Fruit fly (Drosophila melanogaster) whole organism, embryonic: ENCODE measurements around the gene CG18675.

Experiments
- ATbp ChIP-seq: fragments of 200-800 bp; sonication (Bioruptor generic); optimal IDR thresholded peaks from 2 replicates; lab custom pipeline; 2017; ENCODE audit warnings: missing biosample characterization, mild to moderate bottlenecking, missing genetic modification characterization, missing genetic modification reagents
- BtbVII ChIP-seq: fragments of 200-800 bp; sonication (Bioruptor generic); optimal IDR thresholded peaks from 3 replicates; lab custom pipeline; 2017; ENCODE audit warnings: missing biosample characterization, mild to moderate bottlenecking, missing genetic modification characterization
- CG10959 ChIP-seq: fragments of 200-800 bp; sonication (Bioruptor generic); IDR thresholded peaks from 2 replicates; pipeline ENCODE4 v1.3.6; 2022; ENCODE audit warnings: missing biosample characterization, missing genetic modification characterization
- CG17829 ChIP-seq: fragments of 200-800 bp; optimal IDR thresholded peaks from 2 replicates; lab custom pipeline; 2019; ENCODE audit warnings: missing biosample characterization, mild to moderate bottlenecking, missing genetic modification characterization, moderate library complexity
- CG2199 ChIP-seq: fragments of 200-800 bp; sonication (Bioruptor generic); IDR thresholded peaks from 3 replicates; pipeline ENCODE4 v1.3.6; 2022; ENCODE audit warnings: missing biosample characterization, missing genetic modification characterization
- CG34376 ChIP-seq: fragments of 200-800 bp; sonication (Bioruptor generic); optimal IDR thresholded peaks from 2 replicates; lab custom pipeline; 2018; ENCODE audit warnings: missing biosample characterization, mild to moderate bottlenecking, missing genetic modification characterization
- CG6654 ChIP-seq: fragments of 200-800 bp; sonication (Bioruptor generic); optimal IDR thresholded peaks from 2 replicates; lab custom pipeline; 2017; ENCODE audit warnings: missing biosample characterization, mild to moderate bottlenecking, missing genetic modification characterization
- CG6813 ChIP-seq: fragments of 200-800 bp; sonication (Bioruptor generic); optimal IDR thresholded peaks from 2 replicates; lab custom pipeline; 2017; ENCODE audit warnings: missing biosample characterization, missing genetic modification characterization, mild to moderate bottlenecking, moderate library complexity, missing genetic modification reagents
- CG6854 ChIP-seq: fragments of 200-800 bp; sonication (Bioruptor generic); optimal IDR thresholded peaks from 3 replicates; lab custom pipeline; 2017; ENCODE audit warnings: missing biosample characterization, mild to moderate bottlenecking, missing genetic modification characterization
- CG7839 ChIP-seq: fragments of 200-800 bp; sonication (Bioruptor generic); optimal IDR thresholded peaks from 3 replicates; lab custom pipeline; 2018; ENCODE audit warnings: missing biosample characterization, mild to moderate bottlenecking, missing genetic modification characterization, moderate library complexity
- CG7987 ChIP-seq: fragments of 200-800 bp; sonication (Bioruptor generic); optimal IDR thresholded peaks from 2 replicates; lab custom pipeline; 2018; ENCODE audit warnings: missing biosample characterization, mild to moderate bottlenecking, missing genetic modification characterization, moderate library complexity
- CG9727 ChIP-seq: fragments of 200-800 bp; sonication (Bioruptor generic); optimal IDR thresholded peaks from 3 replicates; lab custom pipeline; 2017; ENCODE audit warnings: missing biosample characterization, mild to moderate bottlenecking, missing genetic modification characterization
- Deaf1 ChIP-seq: fragments of 200-800 bp; optimal IDR thresholded peaks from 3 replicates; lab custom pipeline; 2019; ENCODE audit warnings: missing biosample characterization, mild to moderate bottlenecking, missing genetic modification characterization, moderate library complexity
- Dfd ChIP-seq, 2 experiments: fragments of >200 bp; optimal IDR thresholded peaks; 2 replicates each; lab custom pipeline; 2017; ENCODE audit warnings: missing biosample characterization in 2 of 2, missing genetic modification characterization in 2 of 2
- Dll ChIP-seq: fragments of 200-800 bp; sonication (Bioruptor generic); IDR thresholded peaks from 4 replicates; pipeline ENCODE4 v1.3.6; 2022; ENCODE audit warnings: missing biosample characterization, missing genetic modification characterization; ENCODE audit not compliant: partially characterized antibody
- ERR ChIP-seq: fragments of 200-800 bp; sonication (Bioruptor generic); optimal IDR thresholded peaks from 2 replicates; lab custom pipeline; 2016; ENCODE audit warnings: missing biosample characterization, missing genetic modification characterization
- GATAe ChIP-seq: fragments of 200-800 bp; sonication (Bioruptor generic); conservative IDR thresholded peaks from 2 replicates; pipeline ENCODE4 v1.3.6; 2022; ENCODE audit warnings: missing biosample characterization, missing genetic modification characterization
- HLH4C ChIP-seq: fragments of 200-800 bp; sonication (Bioruptor generic); IDR thresholded peaks from 3 replicates; pipeline ENCODE4 v1.3.6; 2022; ENCODE audit warnings: missing biosample characterization, missing genetic modification characterization; ENCODE audit not compliant: partially characterized antibody
- HLHmδ ChIP-seq: fragments of 200-800 bp; sonication (Bioruptor generic); optimal IDR thresholded peaks from 2 replicates; lab custom pipeline; 2018; ENCODE audit warnings: missing biosample characterization, mild to moderate bottlenecking, missing genetic modification characterization, moderate library complexity
- HmgD ChIP-seq: fragments of 200-800 bp; sonication (Bioruptor generic); optimal IDR thresholded peaks from 3 replicates; lab custom pipeline; 2016; ENCODE audit warnings: missing biosample characterization, missing genetic modification characterization
- HmgZ ChIP-seq: fragments of 200-800 bp; sonication (Bioruptor generic); optimal IDR thresholded peaks from 2 replicates; lab custom pipeline; 2018; ENCODE audit warnings: missing biosample characterization, mild to moderate bottlenecking, missing genetic modification characterization
- Hr78 ChIP-seq, 2 experiments: fragments of 200-800 bp in 1 of 2; fragments of >200 bp in 1 of 2; sonication (Bioruptor generic) in 1 of 2; optimal IDR thresholded peaks; 2 replicates each; lab custom pipeline; 2017 to 2019; ENCODE audit warnings: missing biosample characterization in 2 of 2, missing genetic modification characterization in 2 of 2, mild to moderate bottlenecking in 1 of 2, moderate library complexity in 1 of 2
- Kr ChIP-seq: fragments of 200-800 bp; sonication (Bioruptor generic); optimal IDR thresholded peaks from 2 replicates; lab custom pipeline; 2017; ENCODE audit warnings: missing biosample characterization, mild to moderate bottlenecking, missing genetic modification characterization
- MTF-1 ChIP-seq: fragments of 200-800 bp; sonication (Bioruptor generic); optimal IDR thresholded peaks from 2 replicates; lab custom pipeline; 2018; ENCODE audit warnings: missing biosample characterization, mild to moderate bottlenecking, missing genetic modification characterization, borderline replicate concordance
- Med ChIP-seq: fragments of 200-800 bp; sonication (Bioruptor generic); peaks from one replicate; lab custom pipeline; 2016; ENCODE audit warnings: missing biosample characterization, missing genetic modification characterization, mild to moderate bottlenecking, inconsistent platforms, moderate library complexity
- Pdp1 ChIP-seq, 2 experiments: fragments of 200-800 bp; sonication (Bioruptor generic); optimal IDR thresholded peaks; 3 replicates each; lab custom pipeline; 2016; ENCODE audit warnings: missing biosample characterization in 2 of 2, missing genetic modification characterization in 2 of 2, mild to moderate bottlenecking in 1 of 2, moderate library complexity in 1 of 2
- ac ChIP-seq: fragments of 200-800 bp; sonication (Bioruptor generic); optimal IDR thresholded peaks from 3 replicates; lab custom pipeline; 2017; ENCODE audit warnings: missing biosample characterization, mild to moderate bottlenecking, missing genetic modification characterization
- ara ChIP-seq: fragments of 200-800 bp; sonication (Bioruptor generic); IDR thresholded peaks from 2 replicates; pipeline ENCODE4 v1.3.6; 2022; ENCODE audit warnings: missing biosample characterization, missing genetic modification characterization
- chinmo ChIP-seq: fragments of 200-800 bp; sonication (Bioruptor generic); IDR thresholded peaks from 4 replicates; pipeline ENCODE4 v1.3.6; 2022; ENCODE audit warnings: missing biosample characterization, missing genetic modification characterization; ENCODE audit not compliant: partially characterized antibody
- ci ChIP-seq: fragments of 200-800 bp; sonication (Bioruptor generic); IDR thresholded peaks from 3 replicates; pipeline ENCODE4 v1.3.6; 2022; ENCODE audit warnings: missing biosample characterization, missing genetic modification characterization
- croc ChIP-seq: fragments of 200-800 bp; sonication (Bioruptor generic); conservative IDR thresholded peaks from 3 replicates; pipeline ENCODE4 v1.3.6; 2022; ENCODE audit warnings: missing biosample characterization, missing genetic modification characterization
- crol ChIP-seq: fragments of 200-800 bp; sonication (Bioruptor generic); IDR thresholded peaks from 2 replicates; pipeline ENCODE4 v1.3.6; 2022; ENCODE audit warnings: missing biosample characterization, missing genetic modification characterization
- eve ChIP-seq, 2 experiments: fragments of >200 bp; optimal IDR thresholded peaks; 2 replicates each; lab custom pipeline; 2017; ENCODE audit warnings: missing biosample characterization in 2 of 2, missing genetic modification characterization in 2 of 2
- fd64A ChIP-seq: fragments of 200-800 bp; sonication (Bioruptor generic); optimal IDR thresholded peaks from 3 replicates; lab custom pipeline; 2018; ENCODE audit warnings: missing biosample characterization, mild to moderate bottlenecking, missing genetic modification characterization
- ftz-f1 ChIP-seq: fragments of 200-800 bp; sonication (Bioruptor generic); optimal IDR thresholded peaks from 2 replicates; lab custom pipeline; 2016; ENCODE audit warnings: missing biosample characterization, missing genetic modification characterization
- grn ChIP-seq: fragments of 200-800 bp; sonication (Bioruptor generic); optimal IDR thresholded peaks from 3 replicates; lab custom pipeline; 2017; ENCODE audit warnings: missing biosample characterization, missing genetic modification characterization
- gt ChIP-seq: fragments of 200-800 bp; sonication (Bioruptor generic); IDR thresholded peaks from 2 replicates; pipeline ENCODE4 v1.3.6; 2022; ENCODE audit warnings: missing biosample characterization, missing genetic modification characterization
- hkb ChIP-seq, 2 experiments: fragments of 200-800 bp in 1 of 2; fragments of >200 bp in 1 of 2; sonication (Bioruptor generic) in 1 of 2; IDR thresholded peaks in 1 of 2; optimal IDR thresholded peaks in 1 of 2; 2 replicates each; pipeline versions ENCODE4 v1.3.6 to Lab custom; 2017 to 2022; ENCODE audit warnings: missing biosample characterization in 1 of 2, missing genetic modification characterization in 1 of 2
- kay ChIP-seq: fragments of 200-800 bp; sonication (Bioruptor generic); optimal IDR thresholded peaks from 2 replicates; lab custom pipeline; 2016; ENCODE audit warnings: missing biosample characterization, missing genetic modification characterization
- lab ChIP-seq: fragments of 200-800 bp; sonication (Bioruptor generic); optimal IDR thresholded peaks from 3 replicates; lab custom pipeline; 2017; ENCODE audit warnings: missing biosample characterization, missing genetic modification characterization, mild to moderate bottlenecking, moderate library complexity, missing genetic modification reagents
- pros ChIP-seq: fragments of 200-800 bp; sonication (Bioruptor generic); optimal IDR thresholded peaks from 3 replicates; lab custom pipeline; 2019; ENCODE audit warnings: missing biosample characterization, mild to moderate bottlenecking, missing genetic modification characterization, moderate library complexity
- sd ChIP-seq: fragments of 200-800 bp; sonication (Bioruptor generic); optimal IDR thresholded peaks from 3 replicates; lab custom pipeline; 2018; ENCODE audit warnings: missing biosample characterization, mild to moderate bottlenecking, missing genetic modification characterization, moderate library complexity
- sens-2 ChIP-seq: fragments of 200-800 bp; sonication (Bioruptor generic); IDR thresholded peaks from 2 replicates; pipeline ENCODE4 v1.3.6; 2022; ENCODE audit warnings: missing biosample characterization, missing genetic modification characterization
- twi ChIP-seq: fragments of 200-800 bp; optimal IDR thresholded peaks from 2 replicates; lab custom pipeline; 2019; ENCODE audit warnings: missing biosample characterization, mild to moderate bottlenecking, missing genetic modification characterization, moderate library complexity
- vnd ChIP-seq: fragments of 200-800 bp; sonication (Bioruptor generic); IDR thresholded peaks from 3 replicates; pipeline ENCODE4 v1.3.6; 2022; ENCODE audit warnings: missing biosample characterization, missing genetic modification characterization; ENCODE audit not compliant: partially characterized antibody
- vvl ChIP-seq: fragments of 200-800 bp; sonication (Bioruptor generic); IDR thresholded peaks from 2 replicates; pipeline ENCODE4 v1.3.6; 2022; ENCODE audit warnings: missing biosample characterization, missing genetic modification characterization

CG18675 gene

dm6 chr3L:4219291-4220228, 45.9 kb downstream of the CG18675 start (continued):
- TF ChIP-seq CG7987 (peak; percentile 92), Hr78 (GFP tag; optimal IDR thresholded peaks at IDR 0.05; lab: Kevin White, UChicago) (peak in 1 of 2 experiments; percentile 95), fd64A (GFP tag; lab: Kevin White, UChicago) (peak; percentile 20), CG6854 (no peak), Pdp1 (GFP tag; optimal IDR thresholded peaks at IDR 0.05; lab: Kevin White, UChicago) (peak in 1 of 2 experiments; percentile 35), gt (no peak), Med (GFP tag; lab: Kevin White, UChicago) (peak; percentile 23), BtbVII (peak; percentile 22), twi (peak; percentile 17), HmgZ (tag; lab: Kevin White, UChicago) (peak; percentile 43), HmgD (GFP tag; lab: Kevin White, UChicago) (no peak), CG6813 (GFP tag; lab: Kevin White, UChicago) (peak; percentile 22), HLH4C (no peak), CG2199 (peak; percentile 68; the same call in 1 of the 3 replicates), GATAe (peak; percentile 65), ATbp (GFP tag; lab: Kevin White, UChicago) (peak; percentile 14), Dll (GFP tag; lab: Robert Waterston, UW) (no peak), ara (GFP tag; lab: Robert Waterston, UW) (0 out of 2 replicates have a peak, but pooled peaks have one; percentile 24), grn (GFP tag; lab: Kevin White, UChicago) (peak; percentile 99), kay (no peak), ac (GFP tag; lab: Kevin White, UChicago) (no peak), vvl (GFP tag; lab: Robert Waterston, UW) (peak; percentile 15; the same call in 1 of the 2 replicates), eve (GFP tag; optimal IDR thresholded peaks at IDR 0.05; lab: Kevin White, UChicago) (no peak), HLHmδ (GFP tag; lab: Kevin White, UChicago) (peak; percentile 18), Kr (peak; percentile 16), vnd (GFP tag; lab: Robert Waterston, UW) (peak; percentile 67), Dfd (GFP tag; optimal IDR thresholded peaks at IDR 0.05; lab: Kevin White, UChicago) (no peak), sd (tag; lab: Kevin White, UChicago) (peak; percentile 90), ci (GFP tag; lab: Robert Waterston, UW) (peak; percentile 37; the same call in 1 of the 3 replicates), CG10959 (GFP tag; lab: Robert Waterston, UW) (no peak), crol (GFP tag; lab: Robert Waterston, UW) (peak; percentile 60), Deaf1 (tag; lab: Kevin White, UChicago) (peak; percentile 7), hkb (optimal IDR thresholded peaks at IDR 0.05; lab: Kevin White, UChicago) (no peak), hkb (GFP tag; IDR thresholded peaks at IDR 0.05; lab: Robert Waterston, UW) (no peak), ERR (GFP tag; lab: Kevin White, UChicago) (no peak), CG17829 (tag; lab: Kevin White, UChicago) (no peak), pros (peak; percentile 55), lab (GFP tag; lab: Kevin White, UChicago) (peak; percentile 32), CG6654 (GFP tag; lab: Kevin White, UChicago) (peak; percentile 96), croc (GFP tag; lab: Robert Waterston, UW) (no peak), MTF-1 (no peak), ftz-f1 (GFP tag; lab: Kevin White, UChicago) (peak; percentile 10), chinmo (GFP tag; lab: Robert Waterston, UW) (0 out of 4 replicates have a peak, but pooled peaks have one; percentile 67), CG9727 (GFP tag; lab: Kevin White, UChicago) (peak; percentile 34), CG7839 (tag; lab: Kevin White, UChicago) (no peak), CG34376 (GFP tag; lab: Kevin White, UChicago) (peak; percentile 88), sens-2 (GFP tag; lab: Robert Waterston, UW) (0 out of 2 replicates have a peak, but pooled peaks have one; percentile 11)
